Worm (Caenorhabditis elegans) whole organism, midembryonic: ENCODE results near the gene K07E8.6.

Source experiments
- T22C8.4 ChIP-seq: fragments of 200-800 bp; sonication (Bioruptor generic); IDR thresholded peaks from 2 replicates; pipeline ENCODE4 v1.3.6; 2022; ENCODE audit warnings: missing genetic modification characterization, missing compliant biosample characterization
- cog-1 ChIP-seq: sonication (generic microtip); optimal IDR thresholded peaks from 2 replicates; lab custom pipeline; 2016; ENCODE audit warnings: missing genetic modification characterization, missing compliant biosample characterization
- flt-1 ChIP-seq: fragments of 200-800 bp; sonication (Bioruptor generic); IDR thresholded peaks from 2 replicates; pipeline ENCODE4 v1.3.6; 2022; ENCODE audit warnings: missing genetic modification characterization, missing compliant biosample characterization
- klf-2 ChIP-seq: fragments of 200-800 bp; sonication (Bioruptor generic); conservative IDR thresholded peaks from 2 replicates; pipeline ENCODE4 v1.3.6; 2022; ENCODE audit warnings: missing genetic modification reagents, missing genetic modification characterization, missing compliant biosample characterization
- med-1 ChIP-seq: sonication (generic microtip); optimal IDR thresholded peaks from 2 replicates; lab custom pipeline; 2017; ENCODE audit warnings: missing genetic modification characterization, mild to moderate bottlenecking, missing compliant biosample characterization, antibody characterized with exemption, missing genetic modification reagents; ENCODE audit not compliant: insufficient read depth
- tab-1 ChIP-seq: fragments of 200-800 bp; sonication (Bioruptor generic); IDR thresholded peaks from 2 replicates; pipeline ENCODE4 v1.3.6; 2022; ENCODE audit warnings: missing genetic modification characterization, missing compliant biosample characterization
- ztf-23 ChIP-seq: fragments of 200-800 bp; sonication (Bioruptor generic); IDR thresholded peaks from 2 replicates; pipeline ENCODE4 v1.3.6; 2022; ENCODE audit warnings: missing genetic modification reagents, missing genetic modification characterization, missing compliant biosample characterization
- ztf-29 ChIP-seq: fragments of 200-800 bp; sonication (Bioruptor generic); IDR thresholded peaks from 2 replicates; pipeline ENCODE4 v1.3.6; 2022; ENCODE audit warnings: missing genetic modification reagents, missing genetic modification characterization, missing compliant biosample characterization

- TF ChIP-seq klf-2 (GFP tag; lab: Robert Waterston, UW) (no peak), T22C8.4 (GFP tag; lab: Robert Waterston, UW) (no peak), flt-1 (GFP tag; lab: Robert Waterston, UW) (no peak), med-1 (GFP tag; lab: Kevin White, UChicago) (no peak), ztf-23 (GFP tag; lab: Robert Waterston, UW) (no peak), tab-1 (no peak), cog-1 (tag; lab: Kevin White, UChicago) (no peak), ztf-29 (GFP tag; lab: Robert Waterston, UW) (no peak)
Observed at ce11 chrII:596702-597101, 42.7 kb downstream of the K07E8.6 start.
